Worm (Caenorhabditis elegans) whole organism, L2 larva: ENCODE measurements around the gene sri-50.
A peak's percentile ranks its signal among the peaks of the same experiment; 100 is the strongest.

Source experiments
- R02D3.7 ChIP-seq: fragments of 150-350 bp; optimal IDR thresholded peaks from 2 replicates; lab custom pipeline; 2014; ENCODE audit warnings: missing biosample characterization, missing genetic modification characterization
- Y55F3AM.14 ChIP-seq: fragments of 200-800 bp; sonication (Bioruptor generic); optimal IDR thresholded peaks from 2 replicates; lab custom pipeline; 2018; ENCODE audit warnings: mild to moderate bottlenecking, missing genetic modification characterization, missing compliant biosample characterization
- ZK546.5 ChIP-seq: sonication (generic microtip); optimal IDR thresholded peaks from 2 replicates; lab custom pipeline; 2017; ENCODE audit warnings: missing biosample characterization, missing genetic modification characterization
- alr-1 ChIP-seq: fragments of 150-350 bp; optimal IDR thresholded peaks from 2 replicates; lab custom pipeline; 2014; ENCODE audit warnings: missing biosample characterization, missing genetic modification characterization
- ama-1 ChIP-seq: fragments of 150-350 bp; optimal IDR thresholded peaks from 2 replicates; lab custom pipeline; 2018; ENCODE audit warnings: inconsistent platforms
- blmp-1 ChIP-seq: sonication (generic microtip); optimal IDR thresholded peaks from 2 replicates; lab custom pipeline; 2017; ENCODE audit warnings: missing genetic modification characterization, mild to moderate bottlenecking, missing compliant biosample characterization, antibody characterized with exemption, moderate library complexity; ENCODE audit not compliant: insufficient read depth
- ceh-16 ChIP-seq: fragments of 150-350 bp; optimal IDR thresholded peaks from 2 replicates; lab custom pipeline; 2014; ENCODE audit warnings: missing biosample characterization, missing genetic modification characterization
- dmd-4 ChIP-seq: sonication (generic microtip); optimal IDR thresholded peaks from 2 replicates; lab custom pipeline; 2017; ENCODE audit warnings: missing biosample characterization, missing genetic modification characterization
- elt-3 ChIP-seq: sonication (generic microtip); optimal IDR thresholded peaks from 2 replicates; lab custom pipeline; 2017; ENCODE audit warnings: missing biosample characterization, missing genetic modification characterization
- fos-1 ChIP-seq: fragments of 150-350 bp; optimal IDR thresholded peaks from 2 replicates; lab custom pipeline; 2014; ENCODE audit warnings: missing biosample characterization, missing genetic modification characterization
- lin-13 ChIP-seq: fragments of 150-350 bp; optimal IDR thresholded peaks from 2 replicates; lab custom pipeline; 2014; ENCODE audit warnings: missing biosample characterization, missing genetic modification reagents, missing genetic modification characterization
- lsy-2 ChIP-seq, 2 experiments: fragments of 150-350 bp in 1 of 2; sonication (generic microtip) in 1 of 2; optimal IDR thresholded peaks; 2 replicates each; lab custom pipeline; 2014 to 2017; ENCODE audit warnings: missing biosample characterization in 2 of 2, missing genetic modification characterization in 2 of 2
- mbf-1 ChIP-seq: sonication (generic microtip); optimal IDR thresholded peaks from 2 replicates; lab custom pipeline; 2017; ENCODE audit warnings: missing biosample characterization, missing genetic modification characterization
- nhr-10 ChIP-seq: sonication (generic microtip); optimal IDR thresholded peaks from 2 replicates; lab custom pipeline; 2017; ENCODE audit warnings: missing biosample characterization, missing genetic modification characterization
- nhr-11 ChIP-seq: fragments of 150-350 bp; optimal IDR thresholded peaks from 2 replicates; lab custom pipeline; 2014; ENCODE audit warnings: missing biosample characterization, missing genetic modification characterization
- nhr-12 ChIP-seq: fragments of 150-350 bp; optimal IDR thresholded peaks from 2 replicates; lab custom pipeline; 2014; ENCODE audit warnings: missing biosample characterization, missing genetic modification characterization
- nhr-129 ChIP-seq: fragments of 150-350 bp; optimal IDR thresholded peaks from 2 replicates; lab custom pipeline; 2014; ENCODE audit warnings: missing biosample characterization, missing genetic modification characterization
- nhr-21 ChIP-seq: fragments of 150-350 bp; optimal IDR thresholded peaks from 2 replicates; lab custom pipeline; 2014; ENCODE audit warnings: missing biosample characterization, missing genetic modification characterization
- nhr-237 ChIP-seq: fragments of 150-350 bp; optimal IDR thresholded peaks from 2 replicates; lab custom pipeline; 2014; ENCODE audit warnings: missing biosample characterization, missing genetic modification characterization
- nhr-25 ChIP-seq: fragments of 150-350 bp; sonication (generic microtip); optimal IDR thresholded peaks from 3 replicates; lab custom pipeline; 2014; ENCODE audit warnings: missing biosample characterization, missing genetic modification characterization
- nhr-6 ChIP-seq: fragments of 150-350 bp; optimal IDR thresholded peaks from 2 replicates; lab custom pipeline; 2014; ENCODE audit warnings: missing biosample characterization, missing genetic modification characterization
- skn-1 ChIP-seq: sonication (generic microtip); optimal IDR thresholded peaks from 2 replicates; lab custom pipeline; 2017; ENCODE audit warnings: missing biosample characterization, missing genetic modification characterization
- sma-3 ChIP-seq: sonication (generic microtip); optimal IDR thresholded peaks from 2 replicates; lab custom pipeline; 2016; ENCODE audit warnings: missing genetic modification reagents, missing genetic modification characterization, missing compliant biosample characterization
- snpc-4 ChIP-seq: fragments of 150-350 bp; optimal IDR thresholded peaks from 2 replicates; lab custom pipeline; 2014; ENCODE audit warnings: missing biosample characterization, missing genetic modification characterization
- unc-39 ChIP-seq: fragments of 150-350 bp; optimal IDR thresholded peaks from 2 replicates; lab custom pipeline; 2014; ENCODE audit warnings: missing biosample characterization, missing genetic modification characterization
- unc-55 ChIP-seq: fragments of 150-350 bp; sonication (generic microtip); optimal IDR thresholded peaks from 3 replicates; lab custom pipeline; 2014; ENCODE audit warnings: missing biosample characterization, missing genetic modification reagents, missing genetic modification characterization
- zag-1 ChIP-seq: fragments of 150-350 bp; optimal IDR thresholded peaks from 2 replicates; lab custom pipeline; 2014; ENCODE audit warnings: missing biosample characterization, missing genetic modification characterization
- ztf-11 ChIP-seq: sonication (generic microtip); optimal IDR thresholded peaks from 2 replicates; lab custom pipeline; 2017; ENCODE audit warnings: missing biosample characterization, missing genetic modification characterization
- ztf-4 ChIP-seq: fragments of 150-350 bp; optimal IDR thresholded peaks from 2 replicates; lab custom pipeline; 2014; ENCODE audit warnings: missing biosample characterization, missing genetic modification characterization

Gene sri-50

ce11 chrII:3221730-3222129, 18.2 kb downstream of the sri-50 start, which contains the start of gene ZC239.14:
ZC239.14 (minus strand) TSS chrII:3222034.
- TF ChIP-seq nhr-10 (tag; lab: Kevin White, UChicago) (no peak), blmp-1 (tag; lab: Kevin White, UChicago) (no peak)

- no peak for TF ChIP-seq snpc-4 (tag; lab: Kevin White, UChicago)
- TF ChIP-seq fos-1 (tag; lab: Kevin White, UChicago): peak; percentile 5
Observed at ce11 chrII:3222686-3223085, 19.2 kb downstream of the sri-50 start, which contains the start of gene ZC239.13. ZC239.13 (minus strand) TSS chrII:3222839.

- no peak for TF ChIP-seq elt-3 (tag; lab: Kevin White, UChicago)
- TF ChIP-seq lin-13 (GFP tag; lab: Kevin White, UChicago): no peak
- no peak for TF ChIP-seq alr-1
- TF ChIP-seq ceh-16 (tag; lab: Kevin White, UChicago): no peak
- TF ChIP-seq nhr-129 (tag; lab: Kevin White, UChicago): no peak
- no peak for TF ChIP-seq sma-3
- TF ChIP-seq nhr-12 (tag; lab: Kevin White, UChicago): no peak
- TF ChIP-seq nhr-6 (tag; lab: Kevin White, UChicago): no peak
- TF ChIP-seq zag-1 (tag; lab: Kevin White, UChicago): no peak
- TF ChIP-seq unc-55 (GFP tag; lab: Kevin White, UChicago): no peak
Observed at ce11 chrII:3224631-3225030, 21.1 kb downstream of the sri-50 start, which contains the start of gene ZC239.15. ZC239.15 (minus strand) TSS chrII:3224731.

- TF ChIP-seq Y55F3AM.14 (no peak), fos-1 (tag; lab: Kevin White, UChicago) (peak; percentile 63), ceh-16 (tag; lab: Kevin White, UChicago) (no peak)
Observed at ce11 chrII:3225200-3225599, 21.7 kb downstream of the sri-50 start, which contains the start of gene ZC239.16. ZC239.16 (minus strand) TSS chrII:3225319.

- no peak for TF ChIP-seq fos-1 (tag; lab: Kevin White, UChicago)
- no peak for TF ChIP-seq dmd-4 (tag; lab: Kevin White, UChicago)
- TF ChIP-seq ztf-11 (tag; lab: Kevin White, UChicago): no peak
- TF ChIP-seq mbf-1 (tag; lab: Kevin White, UChicago): no peak
- no peak for TF ChIP-seq skn-1
- TF ChIP-seq blmp-1 (tag; lab: Kevin White, UChicago): no peak
- TF ChIP-seq alr-1: no peak
- TF ChIP-seq ceh-16 (tag; lab: Kevin White, UChicago): no peak
- no peak for TF ChIP-seq nhr-11
- TF ChIP-seq nhr-6 (tag; lab: Kevin White, UChicago): no peak
- TF ChIP-seq Y55F3AM.14: no peak
- TF ChIP-seq ztf-4 (tag; lab: Kevin White, UChicago): no peak
Observed at ce11 chrII:3225780-3226179, 22.3 kb downstream of the sri-50 start, which contains the start of gene ZC239.17. ZC239.17 (minus strand) TSS chrII:3225880.

DNA sequence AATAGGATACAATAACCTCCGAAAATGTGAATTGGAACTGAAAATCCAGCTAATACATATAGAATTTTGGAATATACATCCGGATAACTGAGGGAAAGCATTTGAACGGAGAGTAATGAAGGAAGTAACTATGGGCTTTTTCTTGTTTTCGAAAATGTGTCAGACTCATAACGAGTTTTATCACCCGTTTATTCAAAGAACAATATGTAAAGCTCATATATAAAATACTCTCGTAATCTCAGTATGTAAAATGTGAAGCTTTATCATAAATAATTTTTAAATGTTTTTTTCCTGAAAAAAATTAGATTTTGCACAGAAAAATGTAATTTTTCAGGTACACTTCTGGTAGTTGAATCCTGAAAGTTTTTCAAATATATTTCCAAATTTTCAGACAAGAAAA, 26.9 kb downstream of the sri-50 start, which contains the start of gene srh-297:
Gene srh-297, minus strand, starts transcription at position 101 of the 400 bp plus-strand sequence.
- TF ChIP-seq Y55F3AM.14 (no peak), fos-1 (tag; lab: Kevin White, UChicago) (no peak), nhr-10 (tag; lab: Kevin White, UChicago) (no peak), nhr-237 (tag; lab: Kevin White, UChicago) (no peak), lsy-2 (tag; optimal IDR thresholded peaks at IDR 0.05; lab: Kevin White, UChicago) (no peak), lin-13 (GFP tag; lab: Kevin White, UChicago) (no peak), R02D3.7 (tag; lab: Kevin White, UChicago) (no peak), ama-1 (lab: Kevin White, UChicago) (no peak), ZK546.5 (tag; lab: Kevin White, UChicago) (no peak), ztf-11 (tag; lab: Kevin White, UChicago) (no peak), blmp-1 (tag; lab: Kevin White, UChicago) (no peak), nhr-25 (tag; lab: Kevin White, UChicago) (no peak), skn-1 (no peak), nhr-21 (tag; lab: Kevin White, UChicago) (no peak), elt-3 (tag; lab: Kevin White, UChicago) (no peak), nhr-11 (no peak), mbf-1 (tag; lab: Kevin White, UChicago) (no peak)

DNA sequence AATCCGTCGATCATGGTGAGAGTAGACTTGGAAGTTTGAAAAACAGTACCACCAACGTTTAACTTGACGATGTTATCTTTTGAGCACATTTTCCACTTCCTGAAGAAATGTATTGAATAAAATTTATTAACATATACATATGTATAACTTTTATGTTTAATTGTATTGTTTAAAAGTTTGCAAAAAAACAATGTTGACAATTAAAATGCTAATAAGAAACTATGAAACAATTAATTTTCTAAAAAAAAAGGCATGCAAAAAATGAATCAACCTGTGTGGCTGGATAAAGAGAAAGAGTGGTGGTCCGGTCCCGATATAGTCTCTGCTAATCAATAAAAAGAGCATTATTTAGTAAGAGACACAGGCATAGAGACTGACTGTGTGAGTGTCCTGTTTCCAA, 31.2 kb downstream of the sri-50 start, which contains the start of gene C17F4.8:
Gene C17F4.8, minus strand, starts transcription at position 101 of the 400 bp plus-strand sequence.
- TF ChIP-seq unc-39: no peak
- no peak for TF ChIP-seq nhr-12 (tag; lab: Kevin White, UChicago)
